Worm (Caenorhabditis elegans) whole organism, young adult: ENCODE results near the gene Y111B2A.1.

Experiments
- D2030.7 ChIP-seq: fragments of 200-800 bp; sonication (Bioruptor generic); IDR thresholded peaks from 2 replicates; pipeline ENCODE4 v1.3.6; 2022; ENCODE audit warnings: missing genetic modification reagents, missing genetic modification characterization, missing compliant biosample characterization
- F52B5.7 ChIP-seq: sonication (generic microtip); optimal IDR thresholded peaks from 2 replicates; lab custom pipeline; 2016; ENCODE audit warnings: mild to moderate bottlenecking, missing genetic modification characterization, missing compliant biosample characterization
- K11D2.4 ChIP-seq: fragments of 200-800 bp; sonication (Bioruptor generic); IDR thresholded peaks from 2 replicates; pipeline ENCODE4 v1.3.6; 2022; ENCODE audit warnings: missing genetic modification reagents, missing genetic modification characterization, missing compliant biosample characterization
- K12H6.12 ChIP-seq: fragments of 200-800 bp; sonication (Bioruptor generic); optimal IDR thresholded peaks from 2 replicates; lab custom pipeline; 2018; ENCODE audit warnings: mild to moderate bottlenecking, missing genetic modification characterization, missing compliant biosample characterization
- T07F8.4 ChIP-seq: sonication (generic microtip); optimal IDR thresholded peaks from 2 replicates; lab custom pipeline; 2016; ENCODE audit warnings: mild to moderate bottlenecking, missing genetic modification characterization, moderate library complexity, missing compliant biosample characterization
- T26A5.8 ChIP-seq: sonication (generic microtip); optimal IDR thresholded peaks from 2 replicates; lab custom pipeline; 2016; ENCODE audit warnings: missing genetic modification characterization, missing compliant biosample characterization
- Y53F4B.3 ChIP-seq: fragments of 200-800 bp; sonication (Bioruptor generic); IDR thresholded peaks from 2 replicates; pipeline ENCODE4 v1.3.6; 2022; ENCODE audit warnings: missing genetic modification reagents, missing genetic modification characterization, missing compliant biosample characterization
- Y56A3A.18 ChIP-seq: fragments of 200-800 bp; sonication (Bioruptor generic); IDR thresholded peaks from 2 replicates; pipeline ENCODE4 v1.3.6; 2022; ENCODE audit warnings: missing genetic modification reagents, missing genetic modification characterization, missing compliant biosample characterization
- Y95B8A.8 ChIP-seq: fragments of 200-800 bp; sonication (Bioruptor generic); IDR thresholded peaks from 2 replicates; pipeline ENCODE4 v1.3.6; 2022; ENCODE audit warnings: missing genetic modification reagents, missing genetic modification characterization, missing compliant biosample characterization
- akir-1 ChIP-seq: fragments of 200-800 bp; sonication (Bioruptor generic); optimal IDR thresholded peaks from 2 replicates; lab custom pipeline; 2018; ENCODE audit warnings: mild to moderate bottlenecking, missing genetic modification characterization, moderate library complexity, missing compliant biosample characterization
- atf-7 ChIP-seq: sonication (generic microtip); optimal IDR thresholded peaks from 2 replicates; lab custom pipeline; 2017; ENCODE audit warnings: mild to moderate bottlenecking, missing genetic modification characterization, missing compliant biosample characterization
- attf-6 ChIP-seq: fragments of 200-800 bp; sonication (Bioruptor generic); IDR thresholded peaks from 2 replicates; pipeline ENCODE4 v1.3.6; 2022; ENCODE audit warnings: missing genetic modification reagents, missing genetic modification characterization, missing compliant biosample characterization
- bed-2 ChIP-seq: fragments of 200-800 bp; sonication (Bioruptor generic); IDR thresholded peaks from 2 replicates; pipeline ENCODE4 v1.3.6; 2022; ENCODE audit warnings: missing genetic modification reagents, missing genetic modification characterization, missing compliant biosample characterization
- cebp-1 ChIP-seq, 2 experiments: fragments of 200-800 bp in 1 of 2; sonication (Bioruptor generic) in 1 of 2; sonication (generic microtip) in 1 of 2; IDR thresholded peaks in 1 of 2; optimal IDR thresholded peaks in 1 of 2; 2 replicates each; pipeline versions ENCODE4 v1.3.6 to Lab custom; 2017 to 2022; ENCODE audit warnings: missing compliant biosample characterization in 2 of 2, missing genetic modification characterization in 2 of 2, mild to moderate bottlenecking in 1 of 2, missing genetic modification reagents in 1 of 2, moderate library complexity in 1 of 2
- die-1 ChIP-seq: sonication (generic microtip); optimal IDR thresholded peaks from 2 replicates; lab custom pipeline; 2016; ENCODE audit warnings: missing genotype, mild to moderate bottlenecking, missing genetic modification characterization, missing compliant biosample characterization
- dox-1 ChIP-seq: fragments of 200-800 bp; sonication (Bioruptor generic); IDR thresholded peaks from 2 replicates; pipeline ENCODE4 v1.3.6; 2022; ENCODE audit warnings: missing genetic modification reagents, missing genetic modification characterization, missing compliant biosample characterization
- egl-18 ChIP-seq: fragments of 200-800 bp; sonication (Bioruptor generic); IDR thresholded peaks from 2 replicates; pipeline ENCODE4 v1.3.6; 2022; ENCODE audit warnings: missing genetic modification reagents, missing genetic modification characterization, missing compliant biosample characterization
- egrh-3 ChIP-seq: fragments of 200-800 bp; sonication (Bioruptor generic); IDR thresholded peaks from 2 replicates; pipeline ENCODE4 v1.3.6; 2022; ENCODE audit warnings: missing genetic modification reagents, missing genetic modification characterization, missing compliant biosample characterization
- fkh-3 ChIP-seq: sonication (generic microtip); optimal IDR thresholded peaks from 2 replicates; lab custom pipeline; 2016; ENCODE audit warnings: mild to moderate bottlenecking, missing genetic modification characterization, missing compliant biosample characterization
- him-1 ChIP-seq: sonication (generic microtip); optimal IDR thresholded peaks from 2 replicates; lab custom pipeline; 2016; ENCODE audit warnings: missing genotype, missing genetic modification reagents, missing genetic modification characterization, missing compliant biosample characterization
- hmg-1.2 ChIP-seq: fragments of 200-800 bp; sonication (Bioruptor generic); IDR thresholded peaks from 2 replicates; pipeline ENCODE4 v1.3.6; 2022; ENCODE audit warnings: missing genetic modification reagents, missing genetic modification characterization, missing compliant biosample characterization
- hrde-1 ChIP-seq: sonication (generic microtip); optimal IDR thresholded peaks from 2 replicates; lab custom pipeline; 2016; ENCODE audit warnings: missing genetic modification characterization, mild to moderate bottlenecking, missing compliant biosample characterization, moderate library complexity, missing genotype, missing genetic modification reagents, borderline replicate concordance
- let-526 ChIP-seq: fragments of 200-800 bp; sonication (Bioruptor generic); IDR thresholded peaks from 2 replicates; pipeline ENCODE4 v1.3.6; 2022; ENCODE audit warnings: missing genetic modification reagents, missing genetic modification characterization, missing compliant biosample characterization
- lin-26 ChIP-seq: fragments of 200-800 bp; sonication (Bioruptor generic); IDR thresholded peaks from 2 replicates; pipeline ENCODE4 v1.3.6; 2022; ENCODE audit warnings: missing genetic modification reagents, missing genetic modification characterization, missing compliant biosample characterization
- madf-10 ChIP-seq: sonication (generic microtip); optimal IDR thresholded peaks from 2 replicates; lab custom pipeline; 2016; ENCODE audit warnings: mild to moderate bottlenecking, missing genetic modification characterization, missing compliant biosample characterization
- madf-8 ChIP-seq: fragments of 200-800 bp; sonication (Bioruptor generic); conservative IDR thresholded peaks from 2 replicates; pipeline ENCODE4 v1.3.6; 2022; ENCODE audit warnings: missing genetic modification reagents, missing genetic modification characterization, missing compliant biosample characterization
- mcd-1 ChIP-seq: fragments of 200-800 bp; sonication (Bioruptor generic); IDR thresholded peaks from 2 replicates; pipeline ENCODE4 v1.3.6; 2022; ENCODE audit warnings: missing genetic modification reagents, missing genetic modification characterization, missing compliant biosample characterization
- nhr-179 ChIP-seq: sonication (generic microtip); optimal IDR thresholded peaks from 2 replicates; lab custom pipeline; 2016; ENCODE audit warnings: mild to moderate bottlenecking, missing genetic modification characterization, missing compliant biosample characterization
- snpc-1.3 ChIP-seq: sonication (generic microtip); optimal IDR thresholded peaks from 2 replicates; lab custom pipeline; 2017; ENCODE audit warnings: missing genetic modification characterization, mild to moderate bottlenecking, missing compliant biosample characterization, antibody characterized with exemption, moderate library complexity, missing genotype, missing genetic modification reagents; ENCODE audit not compliant: insufficient read depth
- snpc-4 ChIP-seq, 5 experiments: fragments of 150-350 bp in 1 of 5; sonication (generic microtip) in 4 of 5; optimal IDR thresholded peaks; 2 replicates each; lab custom pipeline; 2014 to 2018; ENCODE audit warnings: missing genetic modification characterization in 5 of 5, missing biosample characterization in 3 of 5, antibody characterized with exemption in 2 of 5, mild to moderate bottlenecking in 2 of 5, missing compliant biosample characterization in 2 of 5, missing genotype in 2 of 5, moderate library complexity in 2 of 5, missing genetic modification reagents in 1 of 5
- somi-1 ChIP-seq: fragments of 200-800 bp; sonication (Bioruptor generic); optimal IDR thresholded peaks from 2 replicates; lab custom pipeline; 2018; ENCODE audit warnings: mild to moderate bottlenecking, missing genetic modification characterization, missing compliant biosample characterization
- tlf-1 ChIP-seq: fragments of 200-800 bp; sonication (Bioruptor generic); optimal IDR thresholded peaks from 2 replicates; lab custom pipeline; 2018; ENCODE audit warnings: mild to moderate bottlenecking, missing genetic modification characterization, missing compliant biosample characterization
- xnd-1 ChIP-seq: sonication (generic microtip); optimal IDR thresholded peaks from 2 replicates; lab custom pipeline; 2016; ENCODE audit warnings: missing genotype, missing genetic modification reagents, missing genetic modification characterization, missing compliant biosample characterization
- zfh-2 ChIP-seq: fragments of 200-800 bp; sonication (Bioruptor generic); conservative IDR thresholded peaks from 2 replicates; pipeline ENCODE4 v1.3.6; 2022; ENCODE audit warnings: missing genetic modification reagents, missing genetic modification characterization, missing compliant biosample characterization
- zim-3 ChIP-seq: sonication (generic microtip); optimal IDR thresholded peaks from 2 replicates; lab custom pipeline; 2017; ENCODE audit warnings: mild to moderate bottlenecking, missing genetic modification characterization, moderate library complexity, missing compliant biosample characterization
- ztf-22 ChIP-seq: fragments of 200-800 bp; sonication (Bioruptor generic); optimal IDR thresholded peaks from 2 replicates; lab custom pipeline; 2018; ENCODE audit warnings: mild to moderate bottlenecking, missing genetic modification characterization, moderate library complexity, missing compliant biosample characterization
- ztf-26 ChIP-seq: sonication (generic microtip); optimal IDR thresholded peaks from 2 replicates; lab custom pipeline; 2017; ENCODE audit warnings: missing genetic modification characterization, missing compliant biosample characterization
- ztf-3 ChIP-seq: fragments of 200-800 bp; sonication (Bioruptor generic); optimal IDR thresholded peaks from 2 replicates; lab custom pipeline; 2018; ENCODE audit warnings: mild to moderate bottlenecking, missing genetic modification characterization, missing compliant biosample characterization

Gene Y111B2A.1

ce11 chrIII:12472497-12472896 is 22.9 kb downstream of the Y111B2A.1 start, which contains the start of gene cccp-1:
cccp-1 (plus strand) TSS chrIII:12472873.
- TF ChIP-seq hrde-1 (tag; lab: Kevin White, UChicago) (no peak), madf-10 (tag; lab: Kevin White, UChicago) (no peak), dox-1 (0 out of 2 replicates have a peak, but pooled peaks have one; percentile 7), zfh-2 (GFP tag; lab: Robert Waterston, UW) (peak; percentile 29; the same call in 1 of the 2 replicates), D2030.7 (GFP tag; lab: Robert Waterston, UW) (no peak), xnd-1 (no peak), ztf-22 (no peak), zim-3 (tag; lab: Kevin White, UChicago) (no peak), mcd-1 (GFP tag; lab: Robert Waterston, UW) (peak; percentile 15; the same call in 1 of the 2 replicates), snpc-1.3 (tag; lab: Kevin White, UChicago) (no peak), atf-7 (tag; lab: Kevin White, UChicago) (no peak), egl-18 (GFP tag; lab: Robert Waterston, UW) (no peak), hmg-1.2 (GFP tag; lab: Robert Waterston, UW) (peak; percentile 82), let-526 (GFP tag; lab: Robert Waterston, UW) (no peak), him-1 (tag; lab: Kevin White, UChicago) (no peak), K11D2.4 (GFP tag; lab: Robert Waterston, UW) (no peak), Y56A3A.18 (GFP tag; lab: Robert Waterston, UW) (no peak), F52B5.7 (tag; lab: Kevin White, UChicago) (no peak), attf-6 (GFP tag; lab: Robert Waterston, UW) (no peak), akir-1 (no peak), Y95B8A.8 (no peak), cebp-1 (GFP tag; IDR thresholded peaks at IDR 0.05; lab: Robert Waterston, UW) (no peak), cebp-1 (tag; optimal IDR thresholded peaks at IDR 0.05; lab: Kevin White, UChicago) (peak; percentile 14)

ce11 chrIII:12470589-12470988 is 24.9 kb downstream of the Y111B2A.1 start:
- peak; percentile 77; the same call in 1 of the 2 replicates for TF ChIP-seq egrh-3 (GFP tag; lab: Robert Waterston, UW)
- TF ChIP-seq lin-26 (GFP tag; lab: Robert Waterston, UW), result 0 out of 2 replicates have a peak, but pooled peaks have one; percentile 10
- TF ChIP-seq Y56A3A.18 (GFP tag; lab: Robert Waterston, UW), result no peak
- TF ChIP-seq K12H6.12 (tag; lab: Kevin White, UChicago), result no peak
- TF ChIP-seq him-1 (tag; lab: Kevin White, UChicago), result no peak
- TF ChIP-seq ztf-3, result no peak
- no peak for TF ChIP-seq cebp-1 (GFP tag; IDR thresholded peaks at IDR 0.05; lab: Robert Waterston, UW)
- no peak for TF ChIP-seq cebp-1 (tag; optimal IDR thresholded peaks at IDR 0.05; lab: Kevin White, UChicago)
- no peak for TF ChIP-seq hrde-1 (tag; lab: Kevin White, UChicago)
- no peak for TF ChIP-seq madf-8 (GFP tag; lab: Robert Waterston, UW)
- no peak for TF ChIP-seq snpc-4 (GFP tag; optimal IDR thresholded peaks at IDR 0.05; lab: Kevin White, UChicago)
- no peak for TF ChIP-seq snpc-4 (tag; optimal IDR thresholded peaks at IDR 0.05; lab: Kevin White, UChicago)
- TF ChIP-seq ztf-26 (tag; lab: Kevin White, UChicago), result no peak
- no peak for TF ChIP-seq tlf-1 (GFP tag; lab: Kevin White, UChicago)
- peak; percentile 74 for TF ChIP-seq zfh-2 (GFP tag; lab: Robert Waterston, UW)
- no peak for TF ChIP-seq die-1
- no peak for TF ChIP-seq somi-1 (GFP tag; lab: Kevin White, UChicago)
- TF ChIP-seq T07F8.4 (tag; lab: Kevin White, UChicago), result no peak
- no peak for TF ChIP-seq nhr-179 (tag; lab: Kevin White, UChicago)
- no peak for TF ChIP-seq Y53F4B.3
- TF ChIP-seq bed-2, result no peak
- TF ChIP-seq fkh-3 (tag; lab: Kevin White, UChicago), result no peak
- TF ChIP-seq T26A5.8, result no peak
